Worm (Caenorhabditis elegans) whole organism, L4 larva: ENCODE data around the gene C41C4.9.

Source experiments
- F10B5.3 ChIP-seq: sonication (generic microtip); optimal IDR thresholded peaks from 2 replicates; lab custom pipeline; 2016; ENCODE audit warnings: mild to moderate bottlenecking, missing genetic modification characterization, missing compliant biosample characterization
- F26F4.8 ChIP-seq: fragments of 200-800 bp; sonication (Bioruptor generic); conservative IDR thresholded peaks from 2 replicates; pipeline ENCODE4 v1.3.6; 2022; ENCODE audit warnings: missing genetic modification characterization, missing compliant biosample characterization
- F44E2.7 ChIP-seq: fragments of 200-800 bp; sonication (Bioruptor generic); IDR thresholded peaks from 2 replicates; pipeline ENCODE4 v2.1.2; 2022; ENCODE audit warnings: missing genetic modification characterization, missing compliant biosample characterization
- F49E8.2 ChIP-seq: sonication (generic microtip); optimal IDR thresholded peaks from 2 replicates; lab custom pipeline; 2016; ENCODE audit warnings: missing compliant biosample characterization, mild to moderate bottlenecking, missing genetic modification characterization, borderline replicate concordance
- Y48G9A.11 ChIP-seq: fragments of 200-800 bp; sonication (Bioruptor generic); IDR thresholded peaks from 2 replicates; pipeline ENCODE4 v1.3.6; 2022; ENCODE audit warnings: missing genetic modification reagents, missing genetic modification characterization, missing compliant biosample characterization
- Y5F2A.4 ChIP-seq: fragments of 200-800 bp; sonication (Bioruptor generic); optimal IDR thresholded peaks from 2 replicates; lab custom pipeline; 2018; ENCODE audit warnings: mild to moderate bottlenecking, missing genetic modification characterization, missing compliant biosample characterization
- Y75B8A.6 ChIP-seq: fragments of 200-800 bp; sonication (Bioruptor generic); IDR thresholded peaks from 2 replicates; pipeline ENCODE4 v1.3.6; 2022; ENCODE audit warnings: missing genetic modification reagents, missing genetic modification characterization, missing compliant biosample characterization
- ama-1 ChIP-seq: fragments of 150-350 bp; optimal IDR thresholded peaks from 2 replicates; lab custom pipeline; 2014; ENCODE audit warnings: inconsistent platforms, mixed read lengths
- ceh-20 ChIP-seq: fragments of 200-800 bp; sonication (Bioruptor generic); IDR thresholded peaks from 2 replicates; pipeline ENCODE4 v1.3.6; 2022; ENCODE audit warnings: missing genetic modification reagents, missing genetic modification characterization, missing compliant biosample characterization
- ceh-32 ChIP-seq: sonication (generic microtip); optimal IDR thresholded peaks from 2 replicates; lab custom pipeline; 2016; ENCODE audit warnings: mild to moderate bottlenecking, missing genetic modification characterization, missing compliant biosample characterization; ENCODE audit not compliant: poor library complexity
- ceh-44 ChIP-seq: fragments of 200-800 bp; sonication (Bioruptor generic); IDR thresholded peaks from 2 replicates; pipeline ENCODE4 v1.3.6; 2022; ENCODE audit warnings: missing genetic modification reagents, missing genetic modification characterization, missing compliant biosample characterization
- ceh-82 ChIP-seq: sonication (generic microtip); optimal IDR thresholded peaks from 2 replicates; lab custom pipeline; 2017; ENCODE audit warnings: missing biosample characterization, missing genetic modification characterization
- cey-2 ChIP-seq: sonication (generic microtip); optimal IDR thresholded peaks from 3 replicates; lab custom pipeline; 2017; ENCODE audit warnings: missing genetic modification characterization, mild to moderate bottlenecking, missing compliant biosample characterization, antibody characterized with exemption, borderline replicate concordance; ENCODE audit not compliant: insufficient read depth
- ctbp-1 ChIP-seq: fragments of 200-800 bp; sonication (Bioruptor generic); IDR thresholded peaks from 2 replicates; pipeline ENCODE4 v1.3.6; 2022; ENCODE audit warnings: missing genetic modification reagents, missing genetic modification characterization, missing compliant biosample characterization
- daf-8 ChIP-seq: fragments of 200-800 bp; sonication (Bioruptor generic); IDR thresholded peaks from 2 replicates; pipeline ENCODE4 v1.3.6; 2022; ENCODE audit warnings: missing genetic modification characterization, missing compliant biosample characterization
- dmd-8 ChIP-seq: fragments of 200-800 bp; sonication (Bioruptor generic); IDR thresholded peaks from 2 replicates; pipeline ENCODE4 v1.3.6; 2022; ENCODE audit warnings: missing genetic modification characterization, missing compliant biosample characterization
- dpl-1 ChIP-seq: fragments of 150-350 bp; optimal IDR thresholded peaks from 2 replicates; lab custom pipeline; 2014; ENCODE audit warnings: missing biosample characterization, missing genetic modification reagents, missing genetic modification characterization
- duxl-1 ChIP-seq: sonication (generic microtip); optimal IDR thresholded peaks from 2 replicates; lab custom pipeline; 2016; ENCODE audit warnings: mild to moderate bottlenecking, missing genetic modification characterization, moderate library complexity, missing compliant biosample characterization; ENCODE audit not compliant: poor library complexity
- dve-1 ChIP-seq: sonication (generic microtip); optimal IDR thresholded peaks from 2 replicates; lab custom pipeline; 2017; ENCODE audit warnings: antibody characterized with exemption, mild to moderate bottlenecking, missing genetic modification characterization, missing compliant biosample characterization; ENCODE audit not compliant: insufficient read depth
- fos-1 ChIP-seq: fragments of 150-350 bp; optimal IDR thresholded peaks from 2 replicates; lab custom pipeline; 2014; ENCODE audit warnings: missing biosample characterization, missing genetic modification characterization
- gei-8 ChIP-seq: fragments of 200-800 bp; sonication (Bioruptor generic); optimal IDR thresholded peaks from 2 replicates; lab custom pipeline; 2018; ENCODE audit warnings: mild to moderate bottlenecking, missing genetic modification characterization, missing compliant biosample characterization
- hlh-30 ChIP-seq: sonication (generic microtip); optimal IDR thresholded peaks from 2 replicates; lab custom pipeline; 2017; ENCODE audit warnings: antibody characterized with exemption, mild to moderate bottlenecking, missing genetic modification characterization, missing compliant biosample characterization; ENCODE audit not compliant: insufficient read depth
- hmg-1.1 ChIP-seq: fragments of 200-800 bp; sonication (Bioruptor generic); IDR thresholded peaks from 2 replicates; pipeline ENCODE4 v1.3.6; 2022; ENCODE audit warnings: missing genetic modification reagents, missing genetic modification characterization, missing compliant biosample characterization
- jun-1 ChIP-seq: fragments of 150-350 bp; optimal IDR thresholded peaks from 2 replicates; lab custom pipeline; 2014; ENCODE audit warnings: missing biosample characterization, missing genetic modification reagents, missing genetic modification characterization
- lin-13 ChIP-seq: fragments of 150-350 bp; optimal IDR thresholded peaks from 2 replicates; lab custom pipeline; 2014; ENCODE audit warnings: missing biosample characterization, missing genetic modification reagents, missing genetic modification characterization
- lin-15B ChIP-seq: fragments of 150-350 bp; sonication (generic microtip); optimal IDR thresholded peaks from 3 replicates; lab custom pipeline; 2014; ENCODE audit warnings: missing biosample characterization, missing genetic modification characterization
- lin-29 ChIP-seq: fragments of 200-800 bp; sonication (Bioruptor generic); IDR thresholded peaks from 2 replicates; pipeline ENCODE4 v1.3.6; 2022; ENCODE audit warnings: missing genetic modification reagents, missing genetic modification characterization, missing compliant biosample characterization
- lir-3 ChIP-seq: sonication (generic microtip); optimal IDR thresholded peaks from 2 replicates; lab custom pipeline; 2016; ENCODE audit warnings: mild to moderate bottlenecking, missing genetic modification characterization, missing compliant biosample characterization
- lsy-2 ChIP-seq, 2 experiments: fragments of 150-350 bp in 1 of 2; sonication (generic microtip) in 1 of 2; optimal IDR thresholded peaks; 2 replicates each; lab custom pipeline; 2014 to 2017; ENCODE audit warnings: missing biosample characterization in 2 of 2, missing genetic modification characterization in 2 of 2
- madf-9 ChIP-seq: fragments of 200-800 bp; sonication (Bioruptor generic); conservative IDR thresholded peaks from 2 replicates; pipeline ENCODE4 v1.3.6; 2022; ENCODE audit warnings: missing genetic modification reagents, missing genetic modification characterization, missing compliant biosample characterization
- mep-1 ChIP-seq: fragments of 150-350 bp; sonication (generic microtip); optimal IDR thresholded peaks from 3 replicates; lab custom pipeline; 2014; ENCODE audit warnings: missing biosample characterization, missing genetic modification characterization
- mxl-3 ChIP-seq: fragments of 200-800 bp; sonication (Bioruptor generic); optimal IDR thresholded peaks from 2 replicates; lab custom pipeline; 2018; ENCODE audit warnings: mild to moderate bottlenecking, missing genetic modification characterization, missing compliant biosample characterization
- nhr-28 ChIP-seq: fragments of 150-350 bp; optimal IDR thresholded peaks from 2 replicates; lab custom pipeline; 2014; ENCODE audit warnings: missing biosample characterization, missing genetic modification characterization
- nhr-42 ChIP-seq: fragments of 200-800 bp; sonication (Bioruptor generic); IDR thresholded peaks from 2 replicates; pipeline ENCODE4 v1.3.6; 2022; ENCODE audit warnings: missing genetic modification characterization, missing compliant biosample characterization
- php-3 ChIP-seq: fragments of 200-800 bp; sonication (Bioruptor generic); IDR thresholded peaks from 2 replicates; pipeline ENCODE4 v1.3.6; 2022; ENCODE audit warnings: missing genetic modification reagents, missing genetic modification characterization, missing compliant biosample characterization
- pqm-1 ChIP-seq: sonication (generic microtip); optimal IDR thresholded peaks from 2 replicates; lab custom pipeline; 2017; ENCODE audit warnings: missing biosample characterization, missing genetic modification characterization
- rbr-2 ChIP-seq: sonication (generic microtip); optimal IDR thresholded peaks from 2 replicates; lab custom pipeline; 2016; ENCODE audit warnings: missing genotype, missing genetic modification characterization, missing compliant biosample characterization
- saeg-2 ChIP-seq: fragments of 200-800 bp; sonication (Bioruptor generic); IDR thresholded peaks from 2 replicates; pipeline ENCODE4 v1.3.6; 2022; ENCODE audit warnings: missing genetic modification reagents, missing genetic modification characterization, missing compliant biosample characterization
- skn-1 ChIP-seq: fragments of 150-350 bp; optimal IDR thresholded peaks from 2 replicates; lab custom pipeline; 2014; ENCODE audit warnings: missing biosample characterization, missing genetic modification characterization
- snpc-1.2 ChIP-seq: fragments of 200-800 bp; sonication (Bioruptor generic); IDR thresholded peaks from 2 replicates; pipeline ENCODE4 v1.3.6; 2022; ENCODE audit warnings: missing genetic modification reagents, missing genetic modification characterization, missing compliant biosample characterization
- tag-97 ChIP-seq: fragments of 200-800 bp; sonication (Bioruptor generic); IDR thresholded peaks from 2 replicates; pipeline ENCODE4 v1.3.6; 2022; ENCODE audit warnings: missing genetic modification characterization, missing compliant biosample characterization
- tra-1 ChIP-seq: fragments of 200-800 bp; sonication (Bioruptor generic); IDR thresholded peaks from 2 replicates; pipeline ENCODE4 v1.3.6; 2022; ENCODE audit warnings: missing genetic modification reagents, missing genetic modification characterization, missing compliant biosample characterization
- unc-130 ChIP-seq: sonication (generic microtip); optimal IDR thresholded peaks from 2 replicates; lab custom pipeline; 2016; ENCODE audit warnings: missing genetic modification reagents, missing genetic modification characterization, missing compliant biosample characterization
- unc-62 ChIP-seq, 3 experiments: fragments of 150-350 bp in 1 of 3; sonication (generic microtip); optimal IDR thresholded peaks in 2 of 3; peaks in 1 of 3; 1 replicate in 1 of 3; 2 replicates in 2 of 3; lab custom pipeline; 2014 to 2017; ENCODE audit warnings: missing biosample characterization in 3 of 3, missing genetic modification characterization in 3 of 3, missing genetic modification reagents in 3 of 3, missing genotype in 1 of 3
- vab-7 ChIP-seq: fragments of 200-800 bp; sonication (Bioruptor generic); IDR thresholded peaks from 2 replicates; pipeline ENCODE4 v1.3.6; 2022; ENCODE audit warnings: missing genetic modification reagents, missing genetic modification characterization, missing compliant biosample characterization
- zag-1 ChIP-seq: fragments of 150-350 bp; optimal IDR thresholded peaks from 2 replicates; lab custom pipeline; 2014; ENCODE audit warnings: missing biosample characterization, missing genetic modification characterization
- zip-2 ChIP-seq: fragments of 150-350 bp; optimal IDR thresholded peaks from 2 replicates; lab custom pipeline; 2014; ENCODE audit warnings: missing biosample characterization, missing genetic modification characterization

C41C4.9 gene

DNA sequence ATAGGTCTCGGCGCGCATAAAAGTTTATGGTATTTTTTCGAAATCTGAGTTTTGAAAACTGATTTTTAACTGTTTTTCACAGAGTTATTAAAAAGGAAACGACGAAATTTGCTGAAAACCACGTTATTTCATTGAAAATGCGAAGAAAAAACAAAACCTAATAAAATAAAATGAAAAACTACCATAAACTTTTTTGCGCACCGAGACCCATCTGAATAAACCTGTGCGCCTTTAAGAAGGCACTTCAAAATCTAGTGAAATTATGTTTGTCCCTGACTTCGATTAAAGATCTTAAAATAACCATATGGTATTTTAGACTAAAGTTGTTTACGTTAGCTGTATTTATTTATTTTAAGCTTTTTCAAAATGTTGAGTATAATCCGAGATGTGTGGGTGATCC is 20.3 kb downstream of the C41C4.9 start:
- TF ChIP-seq tag-97 = no peak

DNA sequence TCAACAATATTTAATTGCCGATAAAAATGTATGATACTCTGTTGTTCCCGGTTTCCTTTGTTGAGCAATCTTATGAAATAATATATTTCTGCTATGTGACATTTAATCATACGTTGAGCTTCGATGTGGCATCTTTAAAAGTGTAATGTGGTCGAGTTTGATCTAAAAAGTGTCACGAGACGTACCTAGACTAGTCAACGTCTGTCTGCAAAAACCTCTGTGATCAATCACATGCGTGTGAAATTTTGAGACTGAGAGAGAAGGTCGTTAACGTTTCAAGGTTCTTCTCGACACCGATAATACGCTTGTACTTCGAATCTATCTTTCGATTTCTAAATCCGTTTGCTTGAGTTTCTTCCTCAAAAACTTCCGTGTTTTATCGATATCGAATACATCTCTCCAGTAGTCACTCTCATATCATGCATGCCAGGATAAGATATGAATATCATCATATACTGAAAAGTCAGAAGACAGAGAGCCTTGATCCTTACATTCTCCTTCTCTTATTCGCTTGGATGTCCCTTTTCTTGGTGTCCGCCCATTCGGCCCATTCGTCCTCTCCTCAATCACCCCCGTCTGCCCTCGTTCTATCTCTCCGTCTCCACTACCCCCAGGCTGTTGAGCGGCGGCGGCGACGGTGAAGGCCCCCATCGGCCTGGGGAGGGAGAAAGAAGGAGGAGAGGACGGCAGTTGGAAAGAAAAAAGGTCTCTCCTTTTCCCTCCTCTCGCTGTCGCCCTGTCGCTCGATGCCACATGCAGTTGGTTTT is 21.0 kb downstream of the C41C4.9 start:
- TF ChIP-seq madf-9 (GFP tag; lab: Robert Waterston, UW) = no peak
- TF ChIP-seq mep-1 (tag; lab: Kevin White, UChicago) = no peak
- TF ChIP-seq cey-2 (tag; lab: Kevin White, UChicago) = no peak
- no peak for TF ChIP-seq unc-130
- TF ChIP-seq daf-8 (GFP tag; lab: Robert Waterston, UW) = no peak
- TF ChIP-seq gei-8 (GFP tag; lab: Kevin White, UChicago) = no peak
- no peak for TF ChIP-seq ama-1 (lab: Kevin White, UChicago)
- TF ChIP-seq lin-29 (GFP tag; lab: Robert Waterston, UW) = no peak
- TF ChIP-seq hmg-1.1 (GFP tag; lab: Robert Waterston, UW) = peak; percentile 57
- no peak for TF ChIP-seq F44E2.7
- TF ChIP-seq dpl-1 (GFP tag; lab: Kevin White, UChicago) = peak; percentile 30
- no peak for TF ChIP-seq Y48G9A.11 (GFP tag; lab: Robert Waterston, UW)
- TF ChIP-seq Y75B8A.6 = no peak
- TF ChIP-seq F10B5.3 (tag; lab: Kevin White, UChicago) = peak; percentile 7
- no peak for TF ChIP-seq lir-3 (tag; lab: Kevin White, UChicago)
- no peak for TF ChIP-seq ceh-32
- TF ChIP-seq php-3 = 0 out of 2 replicates have a peak, but pooled peaks have one; percentile 12
- TF ChIP-seq zip-2 = peak; percentile 94
- no peak for TF ChIP-seq snpc-1.2
- TF ChIP-seq lin-15B (tag; lab: Kevin White, UChicago) = no peak
- 0 out of 2 replicates have a peak, but pooled peaks have one; percentile 48 for TF ChIP-seq dmd-8 (GFP tag; lab: Robert Waterston, UW)
- TF ChIP-seq ceh-82 (tag; lab: Kevin White, UChicago) = no peak
- peak; percentile 55 for TF ChIP-seq rbr-2 (tag; lab: Kevin White, UChicago)
- peak; percentile 93 for TF ChIP-seq hlh-30 (tag; lab: Kevin White, UChicago)
- TF ChIP-seq pqm-1 (tag; lab: Kevin White, UChicago) = no peak
- TF ChIP-seq F49E8.2 (tag; lab: Kevin White, UChicago) = no peak
- peak; percentile 64 for TF ChIP-seq ctbp-1 (GFP tag; lab: Robert Waterston, UW)
- no peak for TF ChIP-seq vab-7 (GFP tag; lab: Robert Waterston, UW)
- TF ChIP-seq nhr-28 = peak; percentile 45
- no peak for TF ChIP-seq duxl-1 (tag; lab: Kevin White, UChicago)
- TF ChIP-seq ceh-20 = peak; percentile 53; the same call in 1 of the 2 replicates
- TF ChIP-seq dve-1 (tag; lab: Kevin White, UChicago) = peak; percentile 65
- TF ChIP-seq lsy-2 (tag; optimal IDR thresholded peaks at IDR 0.05; lab: Kevin White, UChicago) = peak; percentile 34 to 61
- TF ChIP-seq mxl-3 = peak; percentile 74
- TF ChIP-seq zag-1 (tag; lab: Kevin White, UChicago) = no peak
- peak in 1 of 2 experiments; percentile 96 for TF ChIP-seq unc-62 (GFP tag; optimal IDR thresholded peaks at IDR 0.05 in 1 of 2; lab: Kevin White, UChicago)
- no peak for TF ChIP-seq unc-62 (tag; optimal IDR thresholded peaks at IDR 0.05; lab: Kevin White, UChicago)
- no peak for TF ChIP-seq tra-1 (GFP tag; lab: Robert Waterston, UW)
- no peak for TF ChIP-seq ceh-44 (GFP tag; lab: Robert Waterston, UW)
- TF ChIP-seq nhr-42 (GFP tag; lab: Robert Waterston, UW) = no peak
- no peak for TF ChIP-seq saeg-2 (GFP tag; lab: Robert Waterston, UW)
- TF ChIP-seq fos-1 (tag; lab: Kevin White, UChicago) = no peak
- TF ChIP-seq Y5F2A.4 (GFP tag; lab: Kevin White, UChicago) = no peak
- peak; percentile 0 for TF ChIP-seq lin-13 (GFP tag; lab: Kevin White, UChicago)
- no peak for TF ChIP-seq skn-1 (tag; lab: Kevin White, UChicago)
- TF ChIP-seq jun-1 (tag; lab: Kevin White, UChicago) = no peak
- TF ChIP-seq F26F4.8 (GFP tag; lab: Robert Waterston, UW) = no peak
